Worm (Caenorhabditis elegans): ENCODE measurements around the gene tsp-13.

Gene tsp-13

ce11 chrV:19153244-19153643 is 662 bp upstream of the tsp-13 start:
- TF ChIP-seq atf-7 (tag; optimal IDR thresholded peaks at IDR 0.05): no peak
- TF ChIP-seq aptf-2 (GFP tag; conservative IDR thresholded peaks at IDR 0.05): no peak
- TF ChIP-seq nhr-179 (tag; optimal IDR thresholded peaks at IDR 0.05): no peak
- TF ChIP-seq B0019.2 (GFP tag; conservative IDR thresholded peaks at IDR 0.05): no peak
- no peak for TF ChIP-seq pbrm-1 (GFP tag; IDR thresholded peaks at IDR 0.05)
- no peak for TF ChIP-seq F55B11.4 (tag; optimal IDR thresholded peaks at IDR 0.05; ENCODE audit: borderline replicate concordance, insufficient read depth)
- TF ChIP-seq lsl-1 (GFP tag; optimal IDR thresholded peaks at IDR 0.05): no peak
- TF ChIP-seq B0336.3 (GFP tag; IDR thresholded peaks at IDR 0.05): no peak
- no peak for TF ChIP-seq rec-8 (tag; optimal IDR thresholded peaks at IDR 0.05)
- TF ChIP-seq F37B4.10 (GFP tag; IDR thresholded peaks at IDR 0.05): no peak
- TF ChIP-seq ztf-25 (GFP tag; IDR thresholded peaks at IDR 0.05): no peak
- TF ChIP-seq ceh-40 (GFP tag; IDR thresholded peaks at IDR 0.05): no peak
- TF ChIP-seq F39B2.1 (GFP tag; IDR thresholded peaks at IDR 0.05): no peak
- TF ChIP-seq egl-44 (GFP tag; IDR thresholded peaks at IDR 0.05): no peak
- no peak for TF ChIP-seq Y79H2A.3 (GFP tag; conservative IDR thresholded peaks at IDR 0.05)
- no peak for TF ChIP-seq tlf-1 (GFP tag; optimal IDR thresholded peaks at IDR 0.05)
- no peak for TF ChIP-seq rpc-1 (optimal IDR thresholded peaks at IDR 0.05)
- TF ChIP-seq rpc-1 (tag; optimal IDR thresholded peaks at IDR 0.05): no peak
- TF ChIP-seq K11D2.4 (GFP tag; IDR thresholded peaks at IDR 0.05): no peak
- TF ChIP-seq Y67H2A.10 (GFP tag; conservative IDR thresholded peaks at IDR 0.05): no peak
- TF ChIP-seq hmg-1.2 (GFP tag; IDR thresholded peaks at IDR 0.05): no peak

DNA sequence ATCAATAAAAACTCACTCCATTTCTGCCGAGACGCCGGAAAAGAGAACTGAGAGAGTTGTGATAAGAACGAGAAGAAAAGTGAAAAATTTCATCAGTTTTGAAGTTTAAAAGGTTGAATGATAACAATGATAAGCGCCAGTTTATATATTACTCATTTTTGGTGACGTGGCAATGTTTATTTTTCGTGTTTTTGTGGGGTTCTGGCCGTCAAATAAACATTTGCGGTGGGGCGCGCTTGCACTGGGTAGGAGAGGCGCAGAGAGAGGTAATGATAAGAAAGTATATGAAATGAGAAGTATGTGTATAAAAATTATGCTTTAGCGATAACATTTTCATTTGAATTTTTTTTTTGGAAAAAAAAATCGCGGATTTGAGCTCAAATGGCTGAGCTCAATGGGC is 4.8 kb downstream of the tsp-13 start, which contains the start of gene Y39B6A.5:
Gene Y39B6A.5, minus strand, starts transcription at position 214 of the 400 bp plus-strand sequence.
- TF ChIP-seq zfh-2 (GFP tag; conservative IDR thresholded peaks at IDR 0.05): no peak
- TF ChIP-seq nhr-80 (tag; optimal IDR thresholded peaks at IDR 0.05): peak; percentile 97
- TF ChIP-seq ztf-22 (GFP tag; optimal IDR thresholded peaks at IDR 0.05): peak; percentile 91
- no peak for TF ChIP-seq chd-7 (tag; optimal IDR thresholded peaks at IDR 0.05)
- TF ChIP-seq F39B2.1 (GFP tag; IDR thresholded peaks at IDR 0.05): no peak
- TF ChIP-seq dpff-1 (tag; optimal IDR thresholded peaks at IDR 0.05): no peak
- no peak for TF ChIP-seq nfya-2 (GFP tag; IDR thresholded peaks at IDR 0.05)
- TF ChIP-seq nhr-90 (tag; optimal IDR thresholded peaks at IDR 0.05): peak; percentile 62
- peak; percentile 25 for TF ChIP-seq ztf-18 (tag; optimal IDR thresholded peaks at IDR 0.05)
- TF ChIP-seq egrh-3 (GFP tag; IDR thresholded peaks at IDR 0.05): no peak
- TF ChIP-seq D2030.7 (GFP tag; IDR thresholded peaks at IDR 0.05): no peak
- TF ChIP-seq nfyb-1 (GFP tag; IDR thresholded peaks at IDR 0.05): peak; percentile 58; the same call in 1 of the 2 replicates
- no peak for TF ChIP-seq F55B11.4 (tag; optimal IDR thresholded peaks at IDR 0.05; ENCODE audit: borderline replicate concordance, insufficient read depth)
- TF ChIP-seq lin-54 (GFP tag; optimal IDR thresholded peaks at IDR 0.05): peak; percentile 47
- TF ChIP-seq K12H6.12 (tag; optimal IDR thresholded peaks at IDR 0.05): peak; percentile 6
- TF ChIP-seq aptf-3 (GFP tag; IDR thresholded peaks at IDR 0.05): no peak
- 0 out of 2 replicates have a peak, but pooled peaks have one; percentile 29 for TF ChIP-seq egl-44 (GFP tag; IDR thresholded peaks at IDR 0.05)
- TF ChIP-seq madf-10 (tag; optimal IDR thresholded peaks at IDR 0.05): peak; percentile 34
- TF ChIP-seq bed-2 (GFP tag; IDR thresholded peaks at IDR 0.05): no peak
- no peak for TF ChIP-seq ceh-27 (GFP tag; optimal IDR thresholded peaks at IDR 0.05)
- TF ChIP-seq pha-4 (tag; optimal IDR thresholded peaks at IDR 0.05): peak; percentile 84
- no peak for TF ChIP-seq ama-1 (optimal IDR thresholded peaks at IDR 0.05)
- no peak for TF ChIP-seq ama-1 (GFP tag; optimal IDR thresholded peaks at IDR 0.05)
- TF ChIP-seq tlf-1 (GFP tag; optimal IDR thresholded peaks at IDR 0.05): peak; percentile 57
- TF ChIP-seq tbp1 (GFP tag; optimal IDR thresholded peaks at IDR 0.05): peak; percentile 64
- peak; percentile 16 for TF ChIP-seq F23B12.7 (tag; optimal IDR thresholded peaks at IDR 0.05; ENCODE audit: insufficient read depth)
- TF ChIP-seq F22D6.2 (tag; optimal IDR thresholded peaks at IDR 0.05): peak; percentile 0
- no peak for TF ChIP-seq T07F8.4 (tag; optimal IDR thresholded peaks at IDR 0.05)
- TF ChIP-seq attf-5 (GFP tag; optimal IDR thresholded peaks at IDR 0.05): peak; percentile 87
- peak; percentile 55 for TF ChIP-seq lin-40 (tag; optimal IDR thresholded peaks at IDR 0.05)
- TF ChIP-seq snpc-1.1 (tag; optimal IDR thresholded peaks at IDR 0.05; ENCODE audit: insufficient read depth): no peak

Measured in whole organism, young adult.